Fruit fly (Drosophila melanogaster): ENCODE data around the gene retm.

The retm gene

dm6 chr2L:6494405-6494816, 38.7 kb upstream of the retm start, which contains the start of gene CG9547 (continued):
- no peak for TF ChIP-seq CG11762 (GFP tag; optimal IDR thresholded peaks at IDR 0.05; ENCODE audit: insufficient read depth)
- TF ChIP-seq CG6854 (GFP tag; optimal IDR thresholded peaks at IDR 0.05): peak; percentile 58
- no peak for TF ChIP-seq CG10631 (GFP tag; optimal IDR thresholded peaks at IDR 0.05)
- TF ChIP-seq CG6792 (GFP tag; optimal IDR thresholded peaks at IDR 0.05): no peak
- no peak for TF ChIP-seq CG8632 (GFP tag; optimal IDR thresholded peaks at IDR 0.05)
- peak; percentile 17 for TF ChIP-seq esn (GFP tag; optimal IDR thresholded peaks at IDR 0.05)
- no peak for TF ChIP-seq CG11294 (GFP tag; IDR thresholded peaks at IDR 0.05)
- peak; percentile 17; the same call in 1 of the 2 replicates for TF ChIP-seq CG15336 (GFP tag; IDR thresholded peaks at IDR 0.05)
- no peak for TF ChIP-seq CG31627 (GFP tag; optimal IDR thresholded peaks at IDR 0.05)
- TF ChIP-seq CG8119 (GFP tag; IDR thresholded peaks at IDR 0.05): no peak
- no peak for TF ChIP-seq Hr4 (GFP tag; optimal IDR thresholded peaks at IDR 0.05)
- TF ChIP-seq achi (GFP tag; optimal IDR thresholded peaks at IDR 0.05): no peak
- TF ChIP-seq CG11902 (GFP tag; optimal IDR thresholded peaks at IDR 0.05): no peak
- TF ChIP-seq Sox102F (GFP tag; optimal IDR thresholded peaks at IDR 0.05): no peak
- no peak for TF ChIP-seq Ets96B (tag; optimal IDR thresholded peaks at IDR 0.05)
- no peak for TF ChIP-seq Hr38 (GFP tag; optimal IDR thresholded peaks at IDR 0.05)

dm6 chr2L:6490783-6491249, 35.1 kb upstream of the retm start, which contains the start of the genes Phf5a and CG31638:
Gene Phf5a, minus strand, starts transcription at chr2L:6490843.
Gene CG31638, plus strand, starts transcription at chr2L:6491061.
- TF ChIP-seq CG32006 (GFP tag; optimal IDR thresholded peaks at IDR 0.05) (peak; percentile 76), vri (GFP tag; optimal IDR thresholded peaks at IDR 0.05) (no peak), Blimp-1 (GFP tag; optimal IDR thresholded peaks at IDR 0.05) (peak; percentile 98), fd85E (GFP tag; optimal IDR thresholded peaks at IDR 0.05) (no peak), CG15336 (GFP tag; IDR thresholded peaks at IDR 0.05) (peak; percentile 85), OdsH (GFP tag; optimal IDR thresholded peaks at IDR 0.05) (peak; percentile 96), CG8119 (GFP tag; IDR thresholded peaks at IDR 0.05) (peak; percentile 93), esn (GFP tag; optimal IDR thresholded peaks at IDR 0.05) (peak; percentile 93), Sox14 (GFP tag; optimal IDR thresholded peaks at IDR 0.05) (no peak), CG3032 (tag; optimal IDR thresholded peaks at IDR 0.05) (peak; percentile 95), CG6792 (GFP tag; optimal IDR thresholded peaks at IDR 0.05) (peak; percentile 75), CG8319 (GFP tag; optimal IDR thresholded peaks at IDR 0.05) (peak; percentile 89), topi (GFP tag; optimal IDR thresholded peaks at IDR 0.05) (peak; percentile 16), CG11762 (GFP tag; optimal IDR thresholded peaks at IDR 0.05; ENCODE audit: insufficient read depth) (peak; percentile 87), fkh (GFP tag; optimal IDR thresholded peaks at IDR 0.05) (peak; percentile 58), eg (GFP tag; IDR thresholded peaks at IDR 0.05) (peak; percentile 97), Eip75B (GFP tag; optimal IDR thresholded peaks at IDR 0.05) (no peak), achi (GFP tag; optimal IDR thresholded peaks at IDR 0.05) (peak; percentile 74), Gug (GFP tag; IDR thresholded peaks at IDR 0.05) (peak; percentile 96), Hr38 (GFP tag; optimal IDR thresholded peaks at IDR 0.05) (peak; percentile 32), CG6276 (GFP tag; optimal IDR thresholded peaks at IDR 0.05) (no peak), CG10669 (GFP tag; optimal IDR thresholded peaks at IDR 0.05) (peak; percentile 88), CG6808 (GFP tag; optimal IDR thresholded peaks at IDR 0.05) (peak; percentile 81), Ets96B (tag; optimal IDR thresholded peaks at IDR 0.05) (peak; percentile 42), cyc (GFP tag; optimal IDR thresholded peaks at IDR 0.05) (peak; percentile 36), CG9139 (GFP tag; optimal IDR thresholded peaks at IDR 0.05) (no peak), CG8632 (GFP tag; optimal IDR thresholded peaks at IDR 0.05) (peak; percentile 68), Hr4 (GFP tag; optimal IDR thresholded peaks at IDR 0.05) (no peak), CG7368 (GFP tag; optimal IDR thresholded peaks at IDR 0.05) (peak; percentile 86), CG31627 (GFP tag; optimal IDR thresholded peaks at IDR 0.05) (peak; percentile 70), svp (GFP tag) (no peak), Sox102F (GFP tag; optimal IDR thresholded peaks at IDR 0.05) (no peak), Lpt (GFP tag; optimal IDR thresholded peaks at IDR 0.05) (peak; percentile 72), pdm3 (GFP tag; optimal IDR thresholded peaks at IDR 0.05) (peak; percentile 91), CG6854 (GFP tag; optimal IDR thresholded peaks at IDR 0.05) (peak; percentile 76), CG34406 (GFP tag; optimal IDR thresholded peaks at IDR 0.05) (peak; percentile 79), Eip93F (GFP tag; optimal IDR thresholded peaks at IDR 0.05) (no peak), Met (GFP tag; optimal IDR thresholded peaks at IDR 0.05) (no peak), CG1621 (tag; optimal IDR thresholded peaks at IDR 0.05) (peak; percentile 52), Hr39 (GFP tag; optimal IDR thresholded peaks at IDR 0.05) (no peak), CG11294 (GFP tag; IDR thresholded peaks at IDR 0.05) (peak; percentile 91), dsx (GFP tag; optimal IDR thresholded peaks at IDR 0.05; ENCODE audit: poor library complexity, severe bottlenecking) (peak; percentile 44), CG10631 (GFP tag; optimal IDR thresholded peaks at IDR 0.05) (no peak), Ets21C (GFP tag; optimal IDR thresholded peaks at IDR 0.05) (peak; percentile 82), acj6 (GFP tag; optimal IDR thresholded peaks at IDR 0.05) (no peak), CG4318 (GFP tag; optimal IDR thresholded peaks at IDR 0.05) (no peak)
